Fruit fly (Drosophila melanogaster): ENCODE results near the gene GckIII.

The GckIII gene

dm6 chr3R:17072526-17073114 lies 12.7 kb upstream of the GckIII start, which contains the start of the genes Ns1 and mRpS11 (continued):
- TF ChIP-seq ash1 (GFP tag; optimal IDR thresholded peaks at IDR 0.05) (no peak), Abd-B (GFP tag; optimal IDR thresholded peaks at IDR 0.05) (no peak), cad (GFP tag; optimal IDR thresholded peaks at IDR 0.05) (no peak), CG4730 (GFP tag; IDR thresholded peaks at IDR 0.05) (no peak), zfh1 (GFP tag; IDR thresholded peaks at IDR 0.05) (0 out of 3 replicates have a peak, but pooled peaks have one; percentile 22), grau (tag; optimal IDR thresholded peaks at IDR 0.05) (peak; percentile 47), CG16779 (GFP tag; IDR thresholded peaks at IDR 0.05) (no peak), btn (GFP tag; optimal IDR thresholded peaks at IDR 0.05) (no peak), NC2α (GFP tag; optimal IDR thresholded peaks at IDR 0.05) (no peak), Ptx1 (GFP tag; IDR thresholded peaks at IDR 0.05) (no peak), CG5245 (GFP tag; optimal IDR thresholded peaks at IDR 0.05) (no peak), Hmr (GFP tag; optimal IDR thresholded peaks at IDR 0.05) (peak; percentile 39), Atf3 (GFP tag; optimal IDR thresholded peaks at IDR 0.05) (no peak), al (GFP tag; IDR thresholded peaks at IDR 0.05) (no peak), repo (GFP tag; optimal IDR thresholded peaks at IDR 0.05) (no peak), Dip2 (GFP tag; IDR thresholded peaks at IDR 0.05) (no peak), ro (GFP tag; IDR thresholded peaks at IDR 0.05) (no peak), CG3281 (GFP tag; optimal IDR thresholded peaks at IDR 0.05) (peak; percentile 34), tio (GFP tag; optimal IDR thresholded peaks at IDR 0.05) (no peak), rib (GFP tag; IDR thresholded peaks at IDR 0.05) (no peak), lov (optimal IDR thresholded peaks at IDR 0.05) (no peak), lov (GFP tag; IDR thresholded peaks at IDR 0.05) (0 out of 3 replicates have a peak, but pooled peaks have one; percentile 8), trh (GFP tag; optimal IDR thresholded peaks at IDR 0.05) (no peak), HHEX (GFP tag; optimal IDR thresholded peaks at IDR 0.05) (no peak), fd96Cb (tag; optimal IDR thresholded peaks at IDR 0.05) (no peak), CG3065 (GFP tag; optimal IDR thresholded peaks at IDR 0.05) (peak; percentile 37), CG4328 (GFP tag; optimal IDR thresholded peaks at IDR 0.05) (peak; percentile 4), CG10654 (GFP tag; optimal IDR thresholded peaks at IDR 0.05) (no peak), tin (GFP tag; optimal IDR thresholded peaks at IDR 0.05) (peak; percentile 11), E2f2 (GFP tag; IDR thresholded peaks at IDR 0.05) (0 out of 2 replicates have a peak, but pooled peaks have one; percentile 38), toy (GFP tag; IDR thresholded peaks at IDR 0.05) (no peak), CG15696 (tag; optimal IDR thresholded peaks at IDR 0.05) (no peak), zen2 (GFP tag; IDR thresholded peaks at IDR 0.05; ENCODE audit: partially characterized antibody) (no peak), Opbp (GFP tag; IDR thresholded peaks at IDR 0.05; ENCODE audit: partially characterized antibody) (peak; percentile 57; the same call in 2 of the 3 replicates), CG8089 (GFP tag; optimal IDR thresholded peaks at IDR 0.05) (no peak), CG9437 (GFP tag; optimal IDR thresholded peaks at IDR 0.05) (no peak), Sin3A (optimal IDR thresholded peaks at IDR 0.05) (peak; percentile 79), CG30431 (GFP tag; optimal IDR thresholded peaks at IDR 0.05) (no peak), unc-4 (GFP tag; IDR thresholded peaks at IDR 0.05; ENCODE audit: partially characterized antibody) (no peak), Xbp1 (GFP tag; optimal IDR thresholded peaks at IDR 0.05) (peak; percentile 41), Hr51 (GFP tag; optimal IDR thresholded peaks at IDR 0.05) (no peak), unpg (GFP tag; optimal IDR thresholded peaks at IDR 0.05) (no peak), Dp (GFP tag; optimal IDR thresholded peaks at IDR 0.05) (peak; percentile 34), CG10274 (GFP tag; optimal IDR thresholded peaks at IDR 0.05) (no peak), Sox100B (GFP tag; optimal IDR thresholded peaks at IDR 0.05) (no peak), Dref (GFP tag; IDR thresholded peaks at IDR 0.05) (no peak; the same call in 1 of the 2 replicates), bowl (GFP tag; IDR thresholded peaks at IDR 0.05) (no peak), dati (GFP tag; IDR thresholded peaks at IDR 0.05) (no peak), CG9797 (GFP tag; optimal IDR thresholded peaks at IDR 0.05) (peak; percentile 23), lab (GFP tag; optimal IDR thresholded peaks at IDR 0.05) (no peak), CG6175 (GFP tag; IDR thresholded peaks at IDR 0.05) (no peak), esg (GFP tag; conservative IDR thresholded peaks at IDR 0.05) (no peak)
